Fruit fly (Drosophila melanogaster) whole organism, embryonic: ENCODE results near the gene Apoltp.

Source experiments
- Awh ChIP-seq: fragments of 200-800 bp; sonication (Bioruptor generic); IDR thresholded peaks from 2 replicates; pipeline ENCODE4, ENCODE4 v1.3.6; 2022; ENCODE audit warnings: missing biosample characterization, missing genetic modification characterization
- CG10267 ChIP-seq: fragments of 200-800 bp; sonication (Bioruptor generic); optimal IDR thresholded peaks from 2 replicates; lab custom pipeline; 2018; ENCODE audit warnings: missing biosample characterization, mild to moderate bottlenecking, missing genetic modification characterization, moderate library complexity
- CG10979 ChIP-seq: fragments of 200-800 bp; sonication (Bioruptor generic); optimal IDR thresholded peaks from 2 replicates; lab custom pipeline; 2018; ENCODE audit warnings: missing biosample characterization, mild to moderate bottlenecking, missing genetic modification characterization, moderate library complexity
- CG12071 ChIP-seq: fragments of 200-800 bp; sonication (Bioruptor generic); optimal IDR thresholded peaks from 3 replicates; lab custom pipeline; 2018; ENCODE audit warnings: missing biosample characterization, mild to moderate bottlenecking, missing genetic modification characterization
- CG12104 ChIP-seq: fragments of 200-800 bp; sonication (Bioruptor generic); optimal IDR thresholded peaks from 3 replicates; lab custom pipeline; 2016; ENCODE audit warnings: missing biosample characterization, missing genetic modification characterization
- CG14667 ChIP-seq: fragments of 200-800 bp; sonication (Bioruptor generic); IDR thresholded peaks from 2 replicates; pipeline ENCODE4 v1.3.6; 2022; ENCODE audit warnings: missing biosample characterization, missing genetic modification characterization
- CG15073 ChIP-seq: fragments of 200-800 bp; sonication (Bioruptor generic); optimal IDR thresholded peaks from 2 replicates; lab custom pipeline; 2016; ENCODE audit warnings: missing biosample characterization, missing genetic modification characterization
- CG15696 ChIP-seq: fragments of 200-800 bp; sonication (Bioruptor generic); optimal IDR thresholded peaks from 2 replicates; lab custom pipeline; 2019; ENCODE audit warnings: missing biosample characterization, mild to moderate bottlenecking, missing genetic modification characterization, moderate library complexity
- CG17361 ChIP-seq: fragments of 200-800 bp; sonication (Bioruptor generic); IDR thresholded peaks from 3 replicates; pipeline ENCODE4 v1.3.6; 2022; ENCODE audit warnings: missing biosample characterization, missing genetic modification characterization
- CG18011 ChIP-seq: fragments of 200-800 bp; sonication (Bioruptor generic); optimal IDR thresholded peaks from 2 replicates; lab custom pipeline; 2017; ENCODE audit warnings: missing biosample characterization, missing genetic modification characterization, mild to moderate bottlenecking, moderate library complexity, missing genotype
- CG2678 ChIP-seq: fragments of 200-800 bp; sonication (Bioruptor generic); optimal IDR thresholded peaks from 3 replicates; lab custom pipeline; 2019; ENCODE audit warnings: missing biosample characterization, mild to moderate bottlenecking, missing genetic modification characterization, moderate library complexity
- CG31365 ChIP-seq: fragments of 200-800 bp; sonication (Bioruptor generic); optimal IDR thresholded peaks from 2 replicates; lab custom pipeline; 2018; ENCODE audit warnings: missing biosample characterization, mild to moderate bottlenecking, missing genetic modification characterization
- CG31441 ChIP-seq: fragments of 200-800 bp; sonication (Bioruptor generic); IDR thresholded peaks from 2 replicates; pipeline ENCODE4 v1.3.6; 2022; ENCODE audit warnings: missing biosample characterization, missing genetic modification characterization
- CG33213 ChIP-seq: fragments of 200-800 bp; sonication (Bioruptor generic); optimal IDR thresholded peaks from 3 replicates; lab custom pipeline; 2016; ENCODE audit warnings: missing biosample characterization, missing genetic modification characterization
- CG3407 ChIP-seq: fragments of 200-800 bp; sonication (Bioruptor generic); optimal IDR thresholded peaks from 2 replicates; lab custom pipeline; 2018; ENCODE audit warnings: missing biosample characterization, mild to moderate bottlenecking, missing genetic modification characterization
- CG4424 ChIP-seq: fragments of 200-800 bp; sonication (Bioruptor generic); optimal IDR thresholded peaks from 3 replicates; lab custom pipeline; 2016; ENCODE audit warnings: missing biosample characterization, missing genetic modification characterization
- CG6791 ChIP-seq: fragments of 200-800 bp; sonication (Bioruptor generic); IDR thresholded peaks from 3 replicates; pipeline ENCODE4 v1.3.6; 2022; ENCODE audit warnings: missing biosample characterization, missing genetic modification characterization; ENCODE audit not compliant: partially characterized antibody
- CG7556 ChIP-seq: fragments of 200-800 bp; sonication (Bioruptor generic); optimal IDR thresholded peaks from 2 replicates; lab custom pipeline; 2017; ENCODE audit warnings: missing biosample characterization, mild to moderate bottlenecking, missing genetic modification characterization
- CG7839 ChIP-seq: fragments of 200-800 bp; sonication (Bioruptor generic); optimal IDR thresholded peaks from 3 replicates; lab custom pipeline; 2018; ENCODE audit warnings: missing biosample characterization, mild to moderate bottlenecking, missing genetic modification characterization, moderate library complexity
- CG8290 ChIP-seq, 3 experiments: fragments of 200-800 bp; sonication (Bioruptor generic); optimal IDR thresholded peaks; 2 replicates each; lab custom pipeline; 2016 to 2019; ENCODE audit warnings: missing biosample characterization in 3 of 3, missing genetic modification characterization in 3 of 3, mild to moderate bottlenecking in 2 of 3, moderate library complexity in 1 of 3
- CG8359 ChIP-seq: fragments of 200-800 bp; sonication (Bioruptor generic); optimal IDR thresholded peaks from 2 replicates; lab custom pipeline; 2017; ENCODE audit warnings: missing biosample characterization, mild to moderate bottlenecking, missing genetic modification characterization, borderline replicate concordance
- D19A ChIP-seq: fragments of 200-800 bp; optimal IDR thresholded peaks from 3 replicates; lab custom pipeline; 2019; ENCODE audit warnings: missing biosample characterization, mild to moderate bottlenecking, missing genetic modification characterization, moderate library complexity
- Dbx ChIP-seq: fragments of 200-800 bp; sonication (Bioruptor generic); IDR thresholded peaks from 3 replicates; pipeline ENCODE4 v1.3.6; 2022; ENCODE audit warnings: missing biosample characterization, missing genetic modification characterization
- Dek ChIP-seq: fragments of 200-800 bp; sonication (Bioruptor generic); optimal IDR thresholded peaks from 3 replicates; lab custom pipeline; 2019; ENCODE audit warnings: missing biosample characterization, mild to moderate bottlenecking, missing genetic modification characterization, moderate library complexity
- Dfd ChIP-seq, 2 experiments: fragments of >200 bp; optimal IDR thresholded peaks; 2 replicates each; lab custom pipeline; 2017; ENCODE audit warnings: missing biosample characterization in 2 of 2, missing genetic modification characterization in 2 of 2
- Doc3 ChIP-seq: fragments of 200-800 bp; sonication (Bioruptor generic); IDR thresholded peaks from 3 replicates; pipeline ENCODE4 v1.3.6; 2022; ENCODE audit warnings: missing biosample characterization, missing genetic modification characterization; ENCODE audit not compliant: partially characterized antibody
- Fer2 ChIP-seq: fragments of 200-800 bp; sonication (Bioruptor generic); optimal IDR thresholded peaks from 2 replicates; lab custom pipeline; 2018; ENCODE audit warnings: missing biosample characterization, mild to moderate bottlenecking, missing genetic modification characterization, moderate library complexity
- H15 ChIP-seq: fragments of 200-800 bp; sonication (Bioruptor generic); IDR thresholded peaks from 3 replicates; pipeline ENCODE4 v1.3.6; 2022; ENCODE audit warnings: missing biosample characterization, missing genetic modification characterization
- HLH54F ChIP-seq: fragments of 200-800 bp; sonication (Bioruptor generic); optimal IDR thresholded peaks from 3 replicates; lab custom pipeline; 2016; ENCODE audit warnings: missing biosample characterization, missing genetic modification characterization
- Hmx ChIP-seq: fragments of 200-800 bp; sonication (Bioruptor generic); optimal IDR thresholded peaks from 2 replicates; lab custom pipeline; 2016; ENCODE audit warnings: missing biosample characterization, missing genetic modification characterization
- Hr51 ChIP-seq, 2 experiments: fragments of 200-800 bp; sonication (Bioruptor generic); optimal IDR thresholded peaks; 2 replicates in 1 of 2; 3 replicates in 1 of 2; lab custom pipeline; 2016 to 2018; ENCODE audit warnings: missing biosample characterization in 2 of 2, missing genetic modification characterization in 2 of 2, mild to moderate bottlenecking in 1 of 2, moderate library complexity in 1 of 2
- Meics ChIP-seq: fragments of 200-800 bp; sonication (Bioruptor generic); optimal IDR thresholded peaks from 2 replicates; lab custom pipeline; 2017; ENCODE audit warnings: missing biosample characterization, mild to moderate bottlenecking, missing genetic modification characterization
- Myb ChIP-seq: fragments of 200-800 bp; sonication (Bioruptor generic); optimal IDR thresholded peaks from 2 replicates; lab custom pipeline; 2016; ENCODE audit warnings: missing biosample characterization, missing genetic modification characterization
- NfI ChIP-seq: fragments of 200-800 bp; sonication (Bioruptor generic); optimal IDR thresholded peaks from 3 replicates; lab custom pipeline; 2018; ENCODE audit warnings: missing biosample characterization, mild to moderate bottlenecking, missing genetic modification characterization, moderate library complexity
- Sin3A ChIP-seq: fragments of >200 bp; optimal IDR thresholded peaks from 2 replicates; lab custom pipeline; 2018
- Spps ChIP-seq: fragments of 200-800 bp; sonication (Bioruptor generic); optimal IDR thresholded peaks from 2 replicates; lab custom pipeline; 2018; ENCODE audit warnings: missing biosample characterization, mild to moderate bottlenecking, missing genetic modification characterization
- abd-A ChIP-seq: fragments of 200-800 bp; sonication (Bioruptor generic); optimal IDR thresholded peaks from 3 replicates; lab custom pipeline; 2019; ENCODE audit warnings: missing biosample characterization, mild to moderate bottlenecking, missing genetic modification characterization, moderate library complexity
- amos ChIP-seq: fragments of 200-800 bp; sonication (Bioruptor generic); IDR thresholded peaks from 2 replicates; pipeline ENCODE4 v1.3.6; 2022; ENCODE audit warnings: missing biosample characterization, missing genetic modification characterization; ENCODE audit not compliant: partially characterized antibody
- ap ChIP-seq: fragments of 200-800 bp; sonication (Bioruptor generic); IDR thresholded peaks from 2 replicates; pipeline ENCODE4 v1.3.6; 2022; ENCODE audit warnings: missing biosample characterization, missing genetic modification characterization
- cas ChIP-seq: fragments of 200-800 bp; sonication (Bioruptor generic); IDR thresholded peaks from 2 replicates; pipeline ENCODE4 v1.3.6; 2022; ENCODE audit warnings: missing biosample characterization, missing genetic modification characterization
- dimm ChIP-seq: fragments of 200-800 bp; sonication (Bioruptor generic); IDR thresholded peaks from 2 replicates; pipeline ENCODE4 v1.3.6; 2022; ENCODE audit warnings: missing biosample characterization, missing genetic modification characterization
- exex ChIP-seq: fragments of 200-800 bp; sonication (Bioruptor generic); optimal IDR thresholded peaks from 4 replicates; lab custom pipeline; 2018; ENCODE audit warnings: missing biosample characterization, mild to moderate bottlenecking, missing genetic modification characterization, moderate library complexity
- inv ChIP-seq: fragments of 200-800 bp; sonication (Bioruptor generic); IDR thresholded peaks from 2 replicates; pipeline ENCODE4 v1.3.6; 2022; ENCODE audit warnings: missing biosample characterization, missing genetic modification characterization; ENCODE audit not compliant: partially characterized antibody
- lbe ChIP-seq: fragments of 200-800 bp; sonication (Bioruptor generic); optimal IDR thresholded peaks from 2 replicates; lab custom pipeline; 2016; ENCODE audit warnings: missing biosample characterization, mild to moderate bottlenecking, missing genetic modification characterization
- onecut ChIP-seq: fragments of 200-800 bp; sonication (Bioruptor generic); IDR thresholded peaks from 2 replicates; pipeline ENCODE4 v1.3.6; 2022; ENCODE audit warnings: missing biosample characterization, missing genetic modification characterization
- pzg ChIP-seq: fragments of 200-800 bp; sonication (Bioruptor generic); optimal IDR thresholded peaks from 3 replicates; lab custom pipeline; 2018; ENCODE audit warnings: missing biosample characterization, mild to moderate bottlenecking, missing genetic modification characterization, moderate library complexity
- sens ChIP-seq: fragments of 200-800 bp; sonication (Bioruptor generic); peaks from one replicate; lab custom pipeline; 2016; ENCODE audit warnings: missing biosample characterization, missing genetic modification characterization
- sens-2 ChIP-seq: fragments of 200-800 bp; sonication (Bioruptor generic); IDR thresholded peaks from 2 replicates; pipeline ENCODE4 v1.3.6; 2022; ENCODE audit warnings: missing biosample characterization, missing genetic modification characterization
- sim ChIP-seq: fragments of 200-800 bp; sonication (Bioruptor generic); IDR thresholded peaks from 2 replicates; pipeline ENCODE4 v1.3.6; 2022; ENCODE audit warnings: missing biosample characterization, missing genetic modification characterization
- zen2 ChIP-seq: fragments of 200-800 bp; sonication (Bioruptor generic); IDR thresholded peaks from 3 replicates; pipeline ENCODE4 v1.3.6; 2022; ENCODE audit warnings: missing biosample characterization, missing genetic modification characterization; ENCODE audit not compliant: partially characterized antibody

The Apoltp gene

DNA sequence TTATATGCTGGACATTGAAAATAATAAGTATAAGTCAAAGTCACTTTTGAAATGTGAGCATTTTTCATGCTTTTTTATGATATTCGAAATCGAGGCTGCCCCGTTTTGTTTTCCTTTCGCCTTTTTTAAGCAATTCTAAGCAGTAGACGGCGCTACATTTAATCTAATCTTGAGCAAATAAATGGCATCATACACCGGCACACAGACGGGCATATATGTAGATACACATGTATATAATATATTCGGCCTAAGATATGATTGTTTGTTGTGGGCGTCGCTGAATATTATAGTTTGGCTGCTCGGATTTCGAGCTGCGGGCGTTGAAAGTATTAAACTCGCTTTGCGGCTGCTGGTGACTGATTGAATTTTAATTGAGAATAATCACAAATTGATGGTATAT is 38.3 kb downstream of the Apoltp start (continued):
- TF ChIP-seq Spps (tag; lab: Kevin White, UChicago) (no peak), HLH54F (no peak), pzg (no peak), inv (GFP tag; lab: Robert Waterston, UW) (no peak), Hr51 (GFP tag; optimal IDR thresholded peaks at IDR 0.05; lab: Kevin White, UChicago) (no peak), cas (GFP tag; lab: Robert Waterston, UW) (no peak), onecut (GFP tag; lab: Robert Waterston, UW) (no peak), sim (GFP tag; lab: Robert Waterston, UW) (no peak), CG4424 (GFP tag; lab: Kevin White, UChicago) (no peak), amos (GFP tag; lab: Robert Waterston, UW) (no peak), dimm (GFP tag; lab: Robert Waterston, UW) (no peak), CG6791 (GFP tag; lab: Robert Waterston, UW) (no peak), Dfd (GFP tag; optimal IDR thresholded peaks at IDR 0.05; lab: Kevin White, UChicago) (no peak), CG12071 (GFP tag; lab: Kevin White, UChicago) (no peak), CG2678 (tag; lab: Kevin White, UChicago) (peak; percentile 38), sens-2 (GFP tag; lab: Robert Waterston, UW) (no peak), CG31441 (no peak), Sin3A (lab: Kevin White, UChicago) (no peak), CG31365 (tag; lab: Kevin White, UChicago) (no peak), CG7839 (peak; percentile 23), zen2 (no peak), exex (tag; lab: Kevin White, UChicago) (peak; percentile 58), CG10979 (tag; lab: Kevin White, UChicago) (no peak), CG14667 (no peak), NfI (GFP tag; lab: Kevin White, UChicago) (no peak), Hmx (GFP tag; lab: Kevin White, UChicago) (no peak), CG8359 (GFP tag; lab: Kevin White, UChicago) (no peak), Fer2 (no peak), Dek (tag; lab: Kevin White, UChicago) (no peak), lbe (GFP tag; lab: Kevin White, UChicago) (no peak), CG18011 (GFP tag; lab: Kevin White, UChicago) (no peak), Dbx (GFP tag; lab: Robert Waterston, UW) (no peak), CG10267 (tag; lab: Kevin White, UChicago) (no peak), abd-A (tag; lab: Kevin White, UChicago) (no peak), Myb (no peak), H15 (no peak), CG8290 (GFP tag; optimal IDR thresholded peaks at IDR 0.05; lab: Kevin White, UChicago) (no peak), CG8290 (tag; optimal IDR thresholded peaks at IDR 0.05; lab: Kevin White, UChicago) (peak in 1 of 2 experiments; percentile 10), sens (GFP tag; lab: Kevin White, UChicago) (no peak), CG7556 (GFP tag; lab: Kevin White, UChicago) (no peak), Awh (GFP tag; lab: Robert Waterston, UW) (no peak), D19A (tag; lab: Kevin White, UChicago) (peak; percentile 42), CG33213 (no peak), Meics (GFP tag; lab: Kevin White, UChicago) (peak; percentile 18), CG15696 (tag; lab: Kevin White, UChicago) (no peak), CG12104 (no peak), ap (GFP tag; lab: Robert Waterston, UW) (no peak), CG15073 (GFP tag; lab: Kevin White, UChicago) (no peak), CG3407 (no peak), CG17361 (GFP tag; lab: Robert Waterston, UW) (no peak), Doc3 (GFP tag; lab: Robert Waterston, UW) (no peak)
